Fruit fly (Drosophila melanogaster) whole organism, prepupa: ENCODE data around the gene PGRP-LE.

ENCODE experiments used
- Blimp-1 ChIP-seq: fragments of 200-800 bp; sonication (Bioruptor generic); optimal IDR thresholded peaks from 3 replicates; lab custom pipeline; 2017; ENCODE audit warnings: missing biosample characterization, missing genetic modification characterization, mild to moderate bottlenecking, moderate library complexity, missing genetic modification reagents
- CG11902 ChIP-seq: fragments of 200-800 bp; sonication (Bioruptor generic); optimal IDR thresholded peaks from 3 replicates; lab custom pipeline; 2016; ENCODE audit warnings: missing biosample characterization, missing genetic modification characterization
- CG16779 ChIP-seq: fragments of 200-800 bp; sonication (Bioruptor generic); optimal IDR thresholded peaks from 3 replicates; lab custom pipeline; 2017; ENCODE audit warnings: missing biosample characterization, mild to moderate bottlenecking, missing genetic modification characterization
- CG3919 ChIP-seq: fragments of 200-800 bp; sonication (Bioruptor generic); optimal IDR thresholded peaks from 3 replicates; lab custom pipeline; 2016; ENCODE audit warnings: missing biosample characterization, missing genetic modification characterization
- CG6792 ChIP-seq: fragments of 200-800 bp; sonication (Bioruptor generic); optimal IDR thresholded peaks from 3 replicates; lab custom pipeline; 2016; ENCODE audit warnings: missing biosample characterization, missing genetic modification characterization
- CG8632 ChIP-seq: fragments of 200-800 bp; sonication (Bioruptor generic); optimal IDR thresholded peaks from 3 replicates; lab custom pipeline; 2016; ENCODE audit warnings: missing biosample characterization, missing genetic modification characterization
- Eip93F ChIP-seq: fragments of 200-800 bp; sonication (Bioruptor generic); optimal IDR thresholded peaks from 2 replicates; lab custom pipeline; 2016; ENCODE audit warnings: missing biosample characterization, mild to moderate bottlenecking, missing genetic modification characterization
- Hr38 ChIP-seq: sonication (Bioruptor generic); optimal IDR thresholded peaks from 2 replicates; lab custom pipeline; 2016; ENCODE audit warnings: missing biosample characterization, missing genetic modification characterization
- Hr4 ChIP-seq: fragments of 200-800 bp; sonication (Bioruptor generic); optimal IDR thresholded peaks from 3 replicates; lab custom pipeline; 2016; ENCODE audit warnings: missing biosample characterization, missing genetic modification characterization
- Lpt ChIP-seq: fragments of 200-800 bp; sonication (Bioruptor generic); optimal IDR thresholded peaks from 3 replicates; lab custom pipeline; 2016; ENCODE audit warnings: missing biosample characterization, missing genetic modification characterization
- Smox ChIP-seq: fragments of 200-800 bp; sonication (Bioruptor generic); optimal IDR thresholded peaks from 3 replicates; lab custom pipeline; 2016; ENCODE audit warnings: missing biosample characterization, missing genetic modification characterization
- fd59A ChIP-seq: fragments of 200-800 bp; sonication (Bioruptor generic); optimal IDR thresholded peaks from 2 replicates; lab custom pipeline; 2017; ENCODE audit warnings: missing biosample characterization, mild to moderate bottlenecking, missing genetic modification characterization, missing genetic modification reagents

- TF ChIP-seq CG11902 (no peak), Lpt (GFP tag; lab: Kevin White, UChicago) (no peak), CG16779 (tag; lab: Kevin White, UChicago) (no peak), Smox (GFP tag; lab: Kevin White, UChicago) (no peak), Blimp-1 (GFP tag; lab: Kevin White, UChicago) (no peak), CG6792 (GFP tag; lab: Kevin White, UChicago) (no peak), CG8632 (peak; percentile 26), fd59A (GFP tag; lab: Kevin White, UChicago) (no peak), Eip93F (GFP tag; lab: Kevin White, UChicago) (no peak), CG3919 (GFP tag; lab: Kevin White, UChicago) (peak; percentile 21), Hr38 (GFP tag; lab: Kevin White, UChicago) (no peak), Hr4 (GFP tag; lab: Kevin White, UChicago) (no peak)
Measured at dm6 chrX:15804790-15805189, 1.1 kb upstream of the PGRP-LE start.
